Fruit fly (Drosophila melanogaster) whole organism, prepupa: Measurements from ENCODE around the gene Or83a.
A peak's percentile ranks its signal among the peaks of the same experiment; 100 is the strongest.

Source experiments
- Blimp-1 ChIP-seq: fragments of 200-800 bp; sonication (Bioruptor generic); optimal IDR thresholded peaks from 3 replicates; lab custom pipeline; 2017; ENCODE audit warnings: missing biosample characterization, missing genetic modification characterization, mild to moderate bottlenecking, moderate library complexity, missing genetic modification reagents
- CG11294 ChIP-seq: fragments of 200-800 bp; sonication (Bioruptor generic); IDR thresholded peaks from 2 replicates; pipeline ENCODE4 v1.3.6; 2022; ENCODE audit warnings: missing biosample characterization, missing genetic modification characterization
- CG11762 ChIP-seq: fragments of 200-800 bp; sonication (Bioruptor generic); optimal IDR thresholded peaks from 3 replicates; lab custom pipeline; 2016; ENCODE audit warnings: missing biosample characterization, missing genetic modification characterization; ENCODE audit not compliant: insufficient read depth
- CG15336 ChIP-seq: fragments of 200-800 bp; sonication (Bioruptor generic); IDR thresholded peaks from 2 replicates; pipeline ENCODE4 v1.3.6; 2022; ENCODE audit warnings: missing biosample characterization, missing genetic modification characterization
- CG1621 ChIP-seq: fragments of 200-800 bp; sonication (Bioruptor generic); optimal IDR thresholded peaks from 3 replicates; lab custom pipeline; 2018; ENCODE audit warnings: missing biosample characterization, mild to moderate bottlenecking, missing genetic modification characterization
- CG31627 ChIP-seq: fragments of 200-800 bp; sonication (Bioruptor generic); optimal IDR thresholded peaks from 3 replicates; lab custom pipeline; 2016; ENCODE audit warnings: missing biosample characterization, missing genetic modification characterization
- CG32006 ChIP-seq: fragments of 200-800 bp; sonication (Bioruptor generic); optimal IDR thresholded peaks from 3 replicates; lab custom pipeline; 2017; ENCODE audit warnings: missing biosample characterization, mild to moderate bottlenecking, missing genetic modification characterization
- CG34406 ChIP-seq: fragments of 200-800 bp; sonication (Bioruptor generic); optimal IDR thresholded peaks from 3 replicates; lab custom pipeline; 2016; ENCODE audit warnings: missing biosample characterization, missing genetic modification characterization
- CG3919 ChIP-seq: fragments of 200-800 bp; sonication (Bioruptor generic); optimal IDR thresholded peaks from 3 replicates; lab custom pipeline; 2016; ENCODE audit warnings: missing biosample characterization, missing genetic modification characterization
- CG6163 ChIP-seq: fragments of 200-800 bp; sonication (Bioruptor generic); IDR thresholded peaks from 3 replicates; pipeline ENCODE4 v1.3.6; 2022; ENCODE audit warnings: missing biosample characterization, missing genetic modification characterization
- CG6276 ChIP-seq: fragments of 200-800 bp; sonication (Bioruptor generic); optimal IDR thresholded peaks from 2 replicates; lab custom pipeline; 2017; ENCODE audit warnings: missing biosample characterization, mild to moderate bottlenecking, missing genetic modification characterization
- CG6792 ChIP-seq: fragments of 200-800 bp; sonication (Bioruptor generic); optimal IDR thresholded peaks from 3 replicates; lab custom pipeline; 2016; ENCODE audit warnings: missing biosample characterization, missing genetic modification characterization
- CG6808 ChIP-seq: fragments of 200-800 bp; sonication (Bioruptor generic); optimal IDR thresholded peaks from 3 replicates; lab custom pipeline; 2017; ENCODE audit warnings: missing biosample characterization, missing genetic modification characterization, mild to moderate bottlenecking, moderate library complexity, missing genetic modification reagents
- CG6854 ChIP-seq: fragments of 200-800 bp; sonication (Bioruptor generic); optimal IDR thresholded peaks from 2 replicates; lab custom pipeline; 2017; ENCODE audit warnings: missing biosample characterization, mild to moderate bottlenecking, missing genetic modification characterization
- CG8119 ChIP-seq: fragments of 200-800 bp; sonication (Bioruptor generic); IDR thresholded peaks from 3 replicates; pipeline ENCODE4 v1.3.6; 2022; ENCODE audit warnings: missing biosample characterization, missing genetic modification characterization
- CG8632 ChIP-seq: fragments of 200-800 bp; sonication (Bioruptor generic); optimal IDR thresholded peaks from 3 replicates; lab custom pipeline; 2016; ENCODE audit warnings: missing biosample characterization, missing genetic modification characterization
- CG9139 ChIP-seq: fragments of 200-800 bp; sonication (Bioruptor generic); optimal IDR thresholded peaks from 3 replicates; lab custom pipeline; 2017; ENCODE audit warnings: missing biosample characterization, mild to moderate bottlenecking, missing genetic modification characterization
- Eip78C ChIP-seq: fragments of 200-800 bp; sonication (Bioruptor generic); peaks from one replicate; lab custom pipeline; 2016; ENCODE audit warnings: missing biosample characterization, missing genetic modification characterization
- Hr38 ChIP-seq: sonication (Bioruptor generic); optimal IDR thresholded peaks from 2 replicates; lab custom pipeline; 2016; ENCODE audit warnings: missing biosample characterization, missing genetic modification characterization
- Hr39 ChIP-seq: fragments of 200-800 bp; sonication (Bioruptor generic); optimal IDR thresholded peaks from 2 replicates; lab custom pipeline; 2016; ENCODE audit warnings: missing biosample characterization, missing genetic modification characterization
- Hr4 ChIP-seq: fragments of 200-800 bp; sonication (Bioruptor generic); optimal IDR thresholded peaks from 3 replicates; lab custom pipeline; 2016; ENCODE audit warnings: missing biosample characterization, missing genetic modification characterization
- Met ChIP-seq: fragments of 200-800 bp; sonication (Bioruptor generic); optimal IDR thresholded peaks from 3 replicates; lab custom pipeline; 2016; ENCODE audit warnings: missing biosample characterization, missing genetic modification characterization
- Sox14 ChIP-seq: fragments of 200-800 bp; sonication (Bioruptor generic); optimal IDR thresholded peaks from 3 replicates; lab custom pipeline; 2016; ENCODE audit warnings: missing biosample characterization, missing genetic modification characterization
- achi ChIP-seq: fragments of 200-800 bp; sonication (Bioruptor generic); optimal IDR thresholded peaks from 3 replicates; lab custom pipeline; 2016; ENCODE audit warnings: missing biosample characterization, missing genetic modification characterization
- acj6 ChIP-seq: fragments of 200-800 bp; sonication (Bioruptor generic); optimal IDR thresholded peaks from 3 replicates; lab custom pipeline; 2016; ENCODE audit warnings: missing biosample characterization, missing genetic modification characterization
- cyc ChIP-seq: fragments of 200-800 bp; sonication (Bioruptor generic); optimal IDR thresholded peaks from 3 replicates; lab custom pipeline; 2016; ENCODE audit warnings: missing biosample characterization, missing genetic modification characterization
- dac ChIP-seq: fragments of 200-800 bp; sonication (Bioruptor generic); optimal IDR thresholded peaks from 2 replicates; lab custom pipeline; 2017; ENCODE audit warnings: missing biosample characterization, mild to moderate bottlenecking, missing genetic modification characterization
- eg ChIP-seq: fragments of 200-800 bp; sonication (Bioruptor generic); IDR thresholded peaks from 3 replicates; pipeline ENCODE4 v1.3.6; 2022; ENCODE audit warnings: missing biosample characterization, missing genetic modification characterization
- esn ChIP-seq: fragments of 200-800 bp; sonication (Bioruptor generic); optimal IDR thresholded peaks from 2 replicates; lab custom pipeline; 2016; ENCODE audit warnings: missing biosample characterization, mild to moderate bottlenecking, missing genetic modification characterization, moderate library complexity
- fd59A ChIP-seq: fragments of 200-800 bp; sonication (Bioruptor generic); optimal IDR thresholded peaks from 2 replicates; lab custom pipeline; 2017; ENCODE audit warnings: missing biosample characterization, mild to moderate bottlenecking, missing genetic modification characterization, missing genetic modification reagents
- fd85E ChIP-seq: fragments of 200-800 bp; sonication (Bioruptor generic); optimal IDR thresholded peaks from 3 replicates; lab custom pipeline; 2016; ENCODE audit warnings: missing biosample characterization, missing genetic modification characterization
- fkh ChIP-seq: fragments of 200-800 bp; sonication (Bioruptor generic); optimal IDR thresholded peaks from 3 replicates; lab custom pipeline; 2017; ENCODE audit warnings: missing biosample characterization, mild to moderate bottlenecking, missing genetic modification characterization, moderate library complexity
- lz ChIP-seq: fragments of 200-800 bp; sonication (Bioruptor generic); optimal IDR thresholded peaks from 3 replicates; lab custom pipeline; 2016; ENCODE audit warnings: missing biosample characterization, missing genetic modification characterization
- net ChIP-seq: fragments of 200-800 bp; sonication (Bioruptor generic); optimal IDR thresholded peaks from 3 replicates; lab custom pipeline; 2016; ENCODE audit warnings: missing biosample characterization, missing genetic modification characterization
- pdm3 ChIP-seq: fragments of 200-800 bp; sonication (Bioruptor generic); optimal IDR thresholded peaks from 3 replicates; lab custom pipeline; 2016; ENCODE audit warnings: missing biosample characterization, missing genetic modification characterization
- salr ChIP-seq, 2 experiments: fragments of 200-800 bp; sonication (Bioruptor generic); optimal IDR thresholded peaks; 3 replicates each; lab custom pipeline; 2016 to 2018; ENCODE audit warnings: missing biosample characterization in 2 of 2, missing genetic modification characterization in 2 of 2, mild to moderate bottlenecking in 1 of 2
- spab ChIP-seq: fragments of 200-800 bp; sonication (Bioruptor generic); optimal IDR thresholded peaks from 2 replicates; lab custom pipeline; 2017; ENCODE audit warnings: missing biosample characterization, mild to moderate bottlenecking, missing genetic modification characterization, missing genetic modification reagents
- ss ChIP-seq, 2 experiments: fragments of 200-800 bp; sonication (Bioruptor generic); optimal IDR thresholded peaks; 2 replicates in 1 of 2; 3 replicates in 1 of 2; lab custom pipeline; 2017 to 2018; ENCODE audit warnings: mild to moderate bottlenecking in 2 of 2, missing biosample characterization in 2 of 2, missing genetic modification characterization in 2 of 2, moderate library complexity in 1 of 2
- svp ChIP-seq: fragments of 200-800 bp; sonication (Bioruptor generic); peaks from one replicate; lab custom pipeline; 2016; ENCODE audit warnings: missing biosample characterization, missing genetic modification characterization
- topi ChIP-seq: fragments of 200-800 bp; sonication (Bioruptor generic); optimal IDR thresholded peaks from 3 replicates; lab custom pipeline; 2016; ENCODE audit warnings: missing biosample characterization, missing genetic modification characterization

The Or83a gene

dm6 chr3R:5371563-5371962 lies 27.4 kb downstream of the Or83a start, which contains the start of gene Polr2F (continued):
- no peak for TF ChIP-seq Sox14 (GFP tag; lab: Kevin White, UChicago)
- TF ChIP-seq lz (GFP tag; lab: Kevin White, UChicago): peak; percentile 81
- no peak for TF ChIP-seq fd85E (GFP tag; lab: Kevin White, UChicago)
- peak; percentile 86 for TF ChIP-seq CG31627 (GFP tag; lab: Kevin White, UChicago)
- TF ChIP-seq CG6276 (GFP tag; lab: Kevin White, UChicago): no peak
- TF ChIP-seq CG6792 (GFP tag; lab: Kevin White, UChicago): no peak
- no peak for TF ChIP-seq Hr4 (GFP tag; lab: Kevin White, UChicago)
- TF ChIP-seq dac (GFP tag; lab: Kevin White, UChicago): no peak
- TF ChIP-seq, all 60 proteins: peak for 23

dm6 chr3R:5369490-5370001 lies 29.4 kb downstream of the Or83a start, which contains the start of the genes CG31542 and CG34277:
TSS of gene CG31542 (plus strand) at chr3R:5369540.
TSS of gene CG34277 (plus strand) at chr3R:5369540.
- TF ChIP-seq CG11294: no peak
- TF ChIP-seq dac (GFP tag; lab: Kevin White, UChicago): no peak
- TF ChIP-seq CG6808 (GFP tag; lab: Kevin White, UChicago): no peak
- TF ChIP-seq esn (GFP tag; lab: Kevin White, UChicago): no peak

dm6 chr3R:5368170-5368781 lies 30.7 kb downstream of the Or83a start, which contains the start of gene Cerk:
TSS of gene Cerk (minus strand) at chr3R:5368306.
- no peak for TF ChIP-seq CG6276 (GFP tag; lab: Kevin White, UChicago)
- TF ChIP-seq CG6163 (GFP tag; lab: Robert Waterston, UW): peak; percentile 56; the same call in 1 of the 3 replicates
- TF ChIP-seq CG1621 (tag; lab: Kevin White, UChicago): peak; percentile 40
- TF ChIP-seq Hr39: peak; percentile 34
- TF ChIP-seq Met (GFP tag; lab: Kevin White, UChicago): no peak
- peak; percentile 51 for TF ChIP-seq Sox14 (GFP tag; lab: Kevin White, UChicago)
- TF ChIP-seq CG8119 (GFP tag; lab: Robert Waterston, UW): peak; percentile 30; the same call in 1 of the 3 replicates
- TF ChIP-seq Eip78C (GFP tag; lab: Kevin White, UChicago): peak; percentile 26
- TF ChIP-seq achi: no peak
- no peak for TF ChIP-seq Hr4 (GFP tag; lab: Kevin White, UChicago)
- TF ChIP-seq pdm3 (GFP tag; lab: Kevin White, UChicago): no peak
- peak; percentile 23 for TF ChIP-seq CG31627 (GFP tag; lab: Kevin White, UChicago)
- no peak for TF ChIP-seq svp
- TF ChIP-seq CG6808 (GFP tag; lab: Kevin White, UChicago): no peak
- peak; percentile 61 for TF ChIP-seq CG3919 (GFP tag; lab: Kevin White, UChicago)
- no peak for TF ChIP-seq fd85E (GFP tag; lab: Kevin White, UChicago)
- peak; percentile 3 for TF ChIP-seq lz (GFP tag; lab: Kevin White, UChicago)
- peak; percentile 17 for TF ChIP-seq CG6854 (GFP tag; lab: Kevin White, UChicago)
- TF ChIP-seq eg (GFP tag; lab: Robert Waterston, UW): peak; percentile 51; the same call in 2 of the 3 replicates
- TF ChIP-seq CG34406 (GFP tag; lab: Kevin White, UChicago): no peak
- TF ChIP-seq topi (GFP tag; lab: Kevin White, UChicago): peak; percentile 13
- TF ChIP-seq salr (GFP tag; optimal IDR thresholded peaks at IDR 0.05; lab: Kevin White, UChicago): peak in 1 of 2 experiments; percentile 6
- TF ChIP-seq CG15336 (GFP tag; lab: Robert Waterston, UW): peak; percentile 36; the same call in 1 of the 2 replicates
- TF ChIP-seq ss (GFP tag; optimal IDR thresholded peaks at IDR 0.05; lab: Kevin White, UChicago): peak in 1 of 2 experiments; percentile 10

- TF ChIP-seq CG31627 (GFP tag; lab: Kevin White, UChicago) (no peak), CG6276 (GFP tag; lab: Kevin White, UChicago) (no peak), CG9139 (peak; percentile 69), Sox14 (GFP tag; lab: Kevin White, UChicago) (no peak), Hr39 (no peak), CG8119 (GFP tag; lab: Robert Waterston, UW) (no peak), CG1621 (tag; lab: Kevin White, UChicago) (peak; percentile 64), CG15336 (GFP tag; lab: Robert Waterston, UW) (no peak), Hr38 (no peak), fkh (peak; percentile 82), Blimp-1 (GFP tag; lab: Kevin White, UChicago) (peak; percentile 21), spab (GFP tag; lab: Kevin White, UChicago) (peak; percentile 19), CG6808 (GFP tag; lab: Kevin White, UChicago) (peak; percentile 41), topi (GFP tag; lab: Kevin White, UChicago) (no peak), cyc (GFP tag; lab: Kevin White, UChicago) (no peak), CG32006 (GFP tag; lab: Kevin White, UChicago) (no peak), CG8632 (GFP tag; lab: Kevin White, UChicago) (no peak), CG11762 (GFP tag; lab: Kevin White, UChicago) (no peak), Eip78C (GFP tag; lab: Kevin White, UChicago) (peak; percentile 67), net (GFP tag; lab: Kevin White, UChicago) (no peak), acj6 (GFP tag; lab: Kevin White, UChicago) (no peak), fd59A (GFP tag; lab: Kevin White, UChicago) (no peak)
Observed at dm6 chr3R:5367512-5368169, 31.4 kb downstream of the Or83a start.
